Worm (Caenorhabditis elegans) whole organism, young adult: ENCODE measurements around the gene srab-2.

Source experiments
- ama-1 ChIP-seq, 3 experiments: fragments of 150-350 bp in 1 of 3; sonication (generic microtip) in 2 of 3; optimal IDR thresholded peaks; 2 replicates each; lab custom pipeline; 2014 to 2018; ENCODE audit warnings: missing biosample characterization in 2 of 3, missing genetic modification characterization in 2 of 3, missing genetic modification reagents in 2 of 3
- hlh-12 ChIP-seq: sonication (generic microtip); optimal IDR thresholded peaks from 2 replicates; lab custom pipeline; 2016; ENCODE audit warnings: missing genetic modification characterization, missing compliant biosample characterization
- lin-35 ChIP-seq, 3 experiments: fragments of 150-350 bp in 2 of 3; sonication (generic microtip) in 1 of 3; optimal IDR thresholded peaks; 2 replicates each; lab custom pipeline; 2014 to 2018; ENCODE audit warnings: missing biosample characterization in 3 of 3, missing genetic modification characterization in 3 of 3, missing genetic modification reagents in 3 of 3
- snpc-4 ChIP-seq, 5 experiments: fragments of 150-350 bp in 1 of 5; sonication (generic microtip) in 4 of 5; optimal IDR thresholded peaks; 2 replicates each; lab custom pipeline; 2014 to 2018; ENCODE audit warnings: missing genetic modification characterization in 5 of 5, missing biosample characterization in 3 of 5, antibody characterized with exemption in 2 of 5, mild to moderate bottlenecking in 2 of 5, missing compliant biosample characterization in 2 of 5, missing genotype in 2 of 5, moderate library complexity in 2 of 5, missing genetic modification reagents in 1 of 5
- tlf-1 ChIP-seq: fragments of 200-800 bp; sonication (Bioruptor generic); optimal IDR thresholded peaks from 2 replicates; lab custom pipeline; 2018; ENCODE audit warnings: mild to moderate bottlenecking, missing genetic modification characterization, missing compliant biosample characterization
- unc-62 ChIP-seq: fragments of 150-350 bp; optimal IDR thresholded peaks from 2 replicates; lab custom pipeline; 2014; ENCODE audit warnings: missing biosample characterization, missing genetic modification reagents, missing genetic modification characterization

DNA sequence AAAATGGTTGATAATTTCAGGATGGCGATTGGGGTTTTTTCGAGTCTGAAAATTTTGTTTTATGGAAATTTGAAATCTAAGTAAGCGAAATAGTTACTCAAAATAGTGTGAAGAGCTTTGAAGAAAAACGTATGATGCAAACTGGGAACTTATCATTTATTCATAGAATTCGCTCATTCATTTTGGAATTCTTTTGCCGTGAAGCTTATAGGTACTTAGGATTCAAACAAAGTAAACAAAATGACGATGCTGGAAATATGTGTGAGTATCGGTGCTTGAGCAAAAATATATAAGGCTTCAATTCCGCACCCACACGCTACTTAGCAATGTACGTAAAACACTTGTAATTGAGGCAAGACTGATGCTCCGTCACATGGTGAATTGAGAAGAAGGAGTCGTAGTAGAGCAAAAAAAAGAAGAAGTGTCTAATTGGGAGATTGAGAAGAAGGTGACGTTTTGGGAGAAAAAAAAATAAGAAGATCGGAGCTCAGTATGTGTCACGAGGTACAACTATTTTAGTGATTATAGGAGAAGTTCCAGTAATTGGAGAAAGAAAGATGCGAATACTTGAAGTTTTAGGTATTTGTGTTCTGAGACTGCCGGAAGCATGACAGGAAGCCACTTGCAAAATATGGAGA is 15.2 kb downstream of the srab-2 start, which contains the start of gene glb-32:
- TF ChIP-seq tlf-1 (GFP tag; lab: Kevin White, UChicago), result no peak
- TF ChIP-seq lin-35 (GFP tag; optimal IDR thresholded peaks at IDR 0.05; lab: Kevin White, UChicago), result no peak
- TF ChIP-seq unc-62 (GFP tag; lab: Kevin White, UChicago), result no peak
- TF ChIP-seq snpc-4 (GFP tag; optimal IDR thresholded peaks at IDR 0.05; lab: Kevin White, UChicago), result no peak
- no peak for TF ChIP-seq snpc-4 (tag; optimal IDR thresholded peaks at IDR 0.05; lab: Kevin White, UChicago)
- TF ChIP-seq hlh-12 (tag; lab: Kevin White, UChicago), result no peak
- TF ChIP-seq ama-1 (optimal IDR thresholded peaks at IDR 0.05; lab: Kevin White, UChicago), result no peak
- TF ChIP-seq ama-1 (GFP tag; optimal IDR thresholded peaks at IDR 0.05; lab: Kevin White, UChicago), result no peak
